Worm (Caenorhabditis elegans) whole organism, L4 larva: ENCODE results near the gene Y105C5B.1.

Experiments
- F26F4.8 ChIP-seq: fragments of 200-800 bp; sonication (Bioruptor generic); conservative IDR thresholded peaks from 2 replicates; pipeline ENCODE4 v1.3.6; 2022; ENCODE audit warnings: missing genetic modification characterization, missing compliant biosample characterization
- Y105C5A.15 ChIP-seq: fragments of 200-800 bp; sonication (Bioruptor generic); IDR thresholded peaks from 2 replicates; pipeline ENCODE4 v1.3.6; 2022; ENCODE audit warnings: missing genetic modification characterization, missing compliant biosample characterization
- ZK337.2 ChIP-seq: fragments of 200-800 bp; sonication (Bioruptor generic); IDR thresholded peaks from 2 replicates; pipeline ENCODE4 v1.3.6; 2022; ENCODE audit warnings: missing genetic modification reagents, missing genetic modification characterization, missing compliant biosample characterization
- ama-1 ChIP-seq: fragments of 150-350 bp; optimal IDR thresholded peaks from 2 replicates; lab custom pipeline; 2014; ENCODE audit warnings: inconsistent platforms, mixed read lengths
- lin-13 ChIP-seq: fragments of 150-350 bp; optimal IDR thresholded peaks from 2 replicates; lab custom pipeline; 2014; ENCODE audit warnings: missing biosample characterization, missing genetic modification reagents, missing genetic modification characterization
- nhr-6 ChIP-seq: fragments of 150-350 bp; optimal IDR thresholded peaks from 2 replicates; lab custom pipeline; 2014; ENCODE audit warnings: missing biosample characterization, missing genetic modification characterization
- set-16 ChIP-seq: fragments of 200-800 bp; sonication (Bioruptor generic); IDR thresholded peaks from 2 replicates; pipeline ENCODE4 v1.3.6; 2022; ENCODE audit warnings: missing genetic modification reagents, missing genetic modification characterization, missing compliant biosample characterization
- vab-7 ChIP-seq: fragments of 200-800 bp; sonication (Bioruptor generic); IDR thresholded peaks from 2 replicates; pipeline ENCODE4 v1.3.6; 2022; ENCODE audit warnings: missing genetic modification reagents, missing genetic modification characterization, missing compliant biosample characterization
- ztf-11 ChIP-seq: fragments of 150-350 bp; optimal IDR thresholded peaks from 2 replicates; lab custom pipeline; 2014; ENCODE audit warnings: missing biosample characterization, missing genetic modification characterization

Gene Y105C5B.1

DNA sequence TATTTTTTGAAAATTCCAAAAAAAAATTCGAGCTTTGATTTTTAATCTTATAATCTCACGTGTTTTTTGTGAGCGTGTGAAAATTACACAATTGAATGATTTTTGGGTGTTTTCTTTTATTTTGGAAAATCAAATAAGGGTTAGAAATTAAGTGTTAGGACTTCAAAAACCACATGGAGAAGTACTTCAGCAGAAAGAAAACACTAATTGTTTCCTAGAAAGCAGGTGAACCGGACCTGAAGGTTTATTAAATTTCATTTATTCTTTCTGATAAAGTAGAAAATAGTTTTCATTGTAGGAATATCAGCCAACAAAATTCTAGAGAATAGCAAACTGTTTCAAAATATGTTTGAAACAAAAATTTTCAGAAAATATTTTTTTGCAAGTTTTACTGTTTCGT, 37.8 kb downstream of the Y105C5B.1 start (continued):
- no peak for TF ChIP-seq ztf-11 (tag; lab: Kevin White, UChicago)
- TF ChIP-seq ZK337.2 = no peak
- no peak for TF ChIP-seq vab-7
- TF ChIP-seq F26F4.8 (GFP tag; lab: Robert Waterston, UW) = no peak
- TF ChIP-seq ama-1 = no peak
- TF ChIP-seq Y105C5A.15 = no peak

DNA sequence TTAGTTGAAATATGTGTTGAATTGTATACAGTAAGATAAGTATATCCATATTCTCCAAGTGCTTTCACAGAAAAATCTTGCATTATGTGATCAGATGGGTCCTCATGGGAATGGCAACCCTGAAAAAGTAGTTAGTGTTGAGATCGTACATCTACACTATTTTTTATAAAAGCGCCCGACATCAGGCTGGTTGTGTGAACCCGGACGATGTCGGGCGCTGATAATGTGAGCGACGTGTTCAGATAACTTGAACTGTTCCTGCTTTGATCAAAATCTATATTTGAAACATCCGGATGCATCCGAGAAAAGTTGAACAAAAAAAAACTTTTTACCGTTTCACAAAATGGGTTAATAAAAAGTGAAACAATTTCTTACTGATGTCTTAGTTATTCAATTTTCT, 44.6 kb downstream of the Y105C5B.1 start:
- TF ChIP-seq lin-13 (GFP tag; lab: Kevin White, UChicago) = no peak
- no peak for TF ChIP-seq set-16 (GFP tag; lab: Robert Waterston, UW)
- no peak for TF ChIP-seq nhr-6 (tag; lab: Kevin White, UChicago)
